Worm (Caenorhabditis elegans) whole organism, midembryonic: ENCODE measurements around the gene K07H8.7.

Experiments
- cog-1 ChIP-seq: sonication (generic microtip); optimal IDR thresholded peaks from 2 replicates; lab custom pipeline; 2016; ENCODE audit warnings: missing genetic modification characterization, missing compliant biosample characterization
- ztf-29 ChIP-seq: fragments of 200-800 bp; sonication (Bioruptor generic); IDR thresholded peaks from 2 replicates; pipeline ENCODE4 v1.3.6; 2022; ENCODE audit warnings: missing genetic modification reagents, missing genetic modification characterization, missing compliant biosample characterization

ce11 chrIV:8255221-8255620 lies 4.6 kb downstream of the K07H8.7 start:
- no peak for TF ChIP-seq ztf-29
- no peak for TF ChIP-seq cog-1 (tag; lab: Kevin White, UChicago)
